Worm (Caenorhabditis elegans) whole organism, midembryonic: ENCODE measurements around the gene T21C9.11.

ENCODE experiments used
- flt-1 ChIP-seq: fragments of 200-800 bp; sonication (Bioruptor generic); IDR thresholded peaks from 2 replicates; pipeline ENCODE4 v1.3.6; 2022; ENCODE audit warnings: missing genetic modification characterization, missing compliant biosample characterization
- klf-2 ChIP-seq: fragments of 200-800 bp; sonication (Bioruptor generic); conservative IDR thresholded peaks from 2 replicates; pipeline ENCODE4 v1.3.6; 2022; ENCODE audit warnings: missing genetic modification reagents, missing genetic modification characterization, missing compliant biosample characterization
- med-1 ChIP-seq: sonication (generic microtip); optimal IDR thresholded peaks from 2 replicates; lab custom pipeline; 2017; ENCODE audit warnings: missing genetic modification characterization, mild to moderate bottlenecking, missing compliant biosample characterization, antibody characterized with exemption, missing genetic modification reagents; ENCODE audit not compliant: insufficient read depth
- ref-1 ChIP-seq: fragments of 200-800 bp; sonication (Bioruptor generic); conservative IDR thresholded peaks from 2 replicates; pipeline ENCODE4 v1.3.6; 2022; ENCODE audit warnings: missing genetic modification reagents, missing genetic modification characterization, missing compliant biosample characterization
- ztf-29 ChIP-seq: fragments of 200-800 bp; sonication (Bioruptor generic); IDR thresholded peaks from 2 replicates; pipeline ENCODE4 v1.3.6; 2022; ENCODE audit warnings: missing genetic modification reagents, missing genetic modification characterization, missing compliant biosample characterization

DNA sequence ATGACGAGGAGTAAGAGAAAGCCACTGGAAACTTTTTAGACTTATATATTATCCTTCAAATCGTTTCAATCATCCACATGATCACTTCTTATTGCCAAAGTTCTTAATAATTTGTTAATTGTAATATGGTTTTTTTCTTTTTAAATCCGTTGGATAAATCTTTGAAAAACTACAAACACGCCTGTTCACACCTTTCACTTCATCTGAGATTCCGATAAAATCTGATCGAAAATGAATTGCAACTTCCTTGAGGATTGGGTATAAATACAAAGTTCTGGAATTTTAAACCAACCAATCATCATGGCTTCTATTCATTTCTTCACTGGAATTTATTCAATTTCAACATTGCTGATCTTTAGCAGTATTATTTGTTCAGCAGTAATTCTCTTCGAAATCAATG is 34.1 kb downstream of the T21C9.11 start, which contains the start of gene col-152:
- TF ChIP-seq flt-1 (GFP tag; lab: Robert Waterston, UW), result no peak
- no peak for TF ChIP-seq ref-1 (GFP tag; lab: Robert Waterston, UW)
- TF ChIP-seq ztf-29, result no peak
- TF ChIP-seq klf-2 (GFP tag; lab: Robert Waterston, UW), result no peak
- no peak for TF ChIP-seq med-1 (GFP tag; lab: Kevin White, UChicago)
